Fruit fly (Drosophila melanogaster): ENCODE results near the gene CG43702.

- TF ChIP-seq Dll (optimal IDR thresholded peaks at IDR 0.05) (no peak), psq (optimal IDR thresholded peaks at IDR 0.05) (no peak), usp (GFP tag; optimal IDR thresholded peaks at IDR 0.05) (no peak)
These were observed 16.8 kb upstream of the CG43702 start for dm6 chr3L:21281706-21282105.
